Worm (Caenorhabditis elegans): ENCODE data around the gene glb-25.

- no peak for TF ChIP-seq ztf-29 (GFP tag; IDR thresholded peaks at IDR 0.05)
- no peak for TF ChIP-seq flt-1 (GFP tag; IDR thresholded peaks at IDR 0.05)
- no peak for TF ChIP-seq med-1 (GFP tag; optimal IDR thresholded peaks at IDR 0.05; ENCODE audit: insufficient read depth)
- no peak for TF ChIP-seq tab-1 (GFP tag; IDR thresholded peaks at IDR 0.05)
- no peak for TF ChIP-seq klf-2 (GFP tag; conservative IDR thresholded peaks at IDR 0.05)
- TF ChIP-seq cog-1 (tag; optimal IDR thresholded peaks at IDR 0.05): no peak
Observed at ce11 chrV:1969228-1969627, 31.2 kb downstream of the glb-25 start, which contains the start of gene acs-3.
